Fruit fly (Drosophila melanogaster): ENCODE results near the gene CG4842.

Gene CG4842

DNA sequence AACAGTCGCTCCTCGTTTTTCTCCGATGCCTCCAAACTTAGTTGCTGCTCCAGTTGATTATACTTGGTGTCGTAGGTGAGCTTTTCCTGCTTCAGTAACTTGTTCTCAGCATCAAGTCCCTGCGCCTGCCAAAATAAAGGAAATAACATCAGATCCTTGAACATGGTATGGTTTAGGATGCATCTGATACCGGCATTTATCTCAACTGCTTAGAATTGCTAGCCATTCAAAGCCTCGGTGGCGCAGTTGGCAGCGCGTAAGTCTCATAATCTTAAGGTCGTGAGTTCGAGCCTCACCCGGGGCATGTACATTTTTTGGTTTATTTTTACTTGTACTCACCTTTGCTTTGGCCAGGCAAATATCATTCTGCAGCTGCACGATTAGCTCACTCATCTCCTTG is 18.5 kb upstream of the CG4842 start (continued):
- TF ChIP-seq ab (GFP tag; optimal IDR thresholded peaks at IDR 0.05) = no peak
- TF ChIP-seq shn (GFP tag; optimal IDR thresholded peaks at IDR 0.05) = no peak

DNA sequence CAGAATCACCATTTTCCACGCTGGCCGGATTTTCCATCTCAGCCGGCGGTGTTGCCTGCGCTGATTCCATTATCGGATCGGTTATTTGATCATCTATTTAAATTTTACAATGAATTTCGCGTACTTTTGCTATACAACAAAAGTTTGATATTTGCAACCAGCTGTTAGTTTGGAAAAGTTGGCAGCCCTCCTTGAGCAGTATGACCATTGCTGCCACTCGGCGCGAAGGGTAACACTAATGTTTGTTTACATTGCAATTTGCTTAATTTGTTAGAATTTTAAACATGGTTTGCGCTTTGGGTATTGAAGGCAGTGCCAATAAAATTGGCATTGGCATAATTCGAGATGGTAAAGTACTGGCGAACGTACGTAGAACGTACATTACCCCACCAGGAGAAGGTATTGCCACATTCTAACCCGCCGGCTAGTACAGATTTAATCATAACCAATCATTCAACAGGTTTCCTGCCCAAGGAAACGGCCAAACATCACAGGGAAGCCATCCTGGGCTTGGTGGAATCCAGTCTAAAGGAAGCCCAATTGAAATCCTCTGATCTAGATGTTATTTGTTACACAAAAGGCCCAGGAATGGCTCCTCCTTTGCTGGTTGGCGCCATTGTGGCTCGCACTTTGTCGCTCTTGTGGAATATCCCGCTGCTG is 16.3 kb upstream of the CG4842 start, which contains the start of the genes Golgin104 and Tcs3:
Gene Golgin104 (minus strand): TSS at position 182 of the 660 bp plus-strand sequence.
Gene Tcs3 (plus strand): TSS at position 222 of the 660 bp plus-strand sequence.
- TF ChIP-seq mirr (GFP tag; optimal IDR thresholded peaks at IDR 0.05) (no peak), TFAM (GFP tag; optimal IDR thresholded peaks at IDR 0.05) (no peak), crol (GFP tag; IDR thresholded peaks at IDR 0.05) (no peak), trem (tag; optimal IDR thresholded peaks at IDR 0.05) (peak; percentile 99), CG12155 (GFP tag; optimal IDR thresholded peaks at IDR 0.05) (no peak), CG17612 (GFP tag; IDR thresholded peaks at IDR 0.05) (no peak), chm (GFP tag; IDR thresholded peaks at IDR 0.05) (no peak), Bteb2 (GFP tag; optimal IDR thresholded peaks at IDR 0.05) (no peak), Hey (tag; optimal IDR thresholded peaks at IDR 0.05) (no peak), Adf1 (GFP tag; IDR thresholded peaks at IDR 0.05) (no peak), CG17328 (GFP tag; IDR thresholded peaks at IDR 0.05) (no peak), CG10267 (tag; optimal IDR thresholded peaks at IDR 0.05) (peak; percentile 3), abd-A (tag; optimal IDR thresholded peaks at IDR 0.05) (no peak), Hsf (GFP tag; optimal IDR thresholded peaks at IDR 0.05) (no peak), Taf1 (GFP tag; IDR thresholded peaks at IDR 0.05) (no peak), MBD-R2 (GFP tag; IDR thresholded peaks at IDR 0.05) (peak; percentile 99), HHEX (GFP tag; optimal IDR thresholded peaks at IDR 0.05) (no peak), Oli (tag; optimal IDR thresholded peaks at IDR 0.05) (no peak), jing (GFP tag; optimal IDR thresholded peaks at IDR 0.05) (no peak), gfzf (GFP tag; optimal IDR thresholded peaks at IDR 0.05) (peak; percentile 69), zfh2 (GFP tag; optimal IDR thresholded peaks at IDR 0.05) (no peak), sc (optimal IDR thresholded peaks at IDR 0.05) (no peak), sc (GFP tag; optimal IDR thresholded peaks at IDR 0.05) (no peak), CG17359 (tag; optimal IDR thresholded peaks at IDR 0.05) (no peak), wek (GFP tag; optimal IDR thresholded peaks at IDR 0.05) (no peak), MESR4 (GFP tag; optimal IDR thresholded peaks at IDR 0.05) (peak; percentile 56), pzg (GFP tag; optimal IDR thresholded peaks at IDR 0.05) (peak; percentile 75), CG11247 (GFP tag; IDR thresholded peaks at IDR 0.05) (no peak), knrl (GFP tag; IDR thresholded peaks at IDR 0.05; ENCODE audit: partially characterized antibody) (no peak), Pdp1 (GFP tag; optimal IDR thresholded peaks at IDR 0.05) (peak in 1 of 2 experiments; percentile 3), Dll (GFP tag; IDR thresholded peaks at IDR 0.05; ENCODE audit: partially characterized antibody) (peak; percentile 38; the same call in 1 of the 4 replicates), HmgZ (tag; optimal IDR thresholded peaks at IDR 0.05) (peak; percentile 63), tll (GFP tag; optimal IDR thresholded peaks at IDR 0.05) (peak in 1 of 2 experiments; percentile 7), Scr (GFP tag; IDR thresholded peaks at IDR 0.05; ENCODE audit: partially characterized antibody) (peak; percentile 38; the same call in 1 of the 2 replicates), Aef1 (GFP tag; IDR thresholded peaks at IDR 0.05) (no peak), Nf-YB (GFP tag; optimal IDR thresholded peaks at IDR 0.05) (no peak), YL-1 (GFP tag; optimal IDR thresholded peaks at IDR 0.05) (peak; percentile 63), Ets97D (GFP tag; optimal IDR thresholded peaks at IDR 0.05) (peak; percentile 26), pita (GFP tag; optimal IDR thresholded peaks at IDR 0.05) (no peak), dpn (GFP tag; optimal IDR thresholded peaks at IDR 0.05) (no peak), Mes4 (GFP tag; optimal IDR thresholded peaks at IDR 0.05) (no peak), vnd (GFP tag; IDR thresholded peaks at IDR 0.05; ENCODE audit: partially characterized antibody) (no peak), Sry-δ (GFP tag; optimal IDR thresholded peaks at IDR 0.05) (peak; percentile 16), Rx (GFP tag; IDR thresholded peaks at IDR 0.05) (no peak), NC2α (GFP tag; optimal IDR thresholded peaks at IDR 0.05) (no peak), corto (GFP tag; optimal IDR thresholded peaks at IDR 0.05) (no peak)

Data from whole organism, embryonic.